Worm (Caenorhabditis elegans) whole organism, L4 larva: ENCODE data around the gene ostb-1.

Experiments
- T20F7.1 ChIP-seq: fragments of 200-800 bp; sonication (Bioruptor generic); optimal IDR thresholded peaks from 2 replicates; lab custom pipeline; 2018; ENCODE audit warnings: mild to moderate bottlenecking, missing genetic modification characterization, missing compliant biosample characterization
- Y105C5A.15 ChIP-seq: fragments of 200-800 bp; sonication (Bioruptor generic); IDR thresholded peaks from 2 replicates; pipeline ENCODE4 v1.3.6; 2022; ENCODE audit warnings: missing genetic modification characterization, missing compliant biosample characterization
- aha-1 ChIP-seq: fragments of 150-350 bp; peaks from one replicate; lab custom pipeline; 2014; ENCODE audit warnings: missing biosample characterization, missing genetic modification characterization
- aly-2 ChIP-seq: sonication (generic microtip); optimal IDR thresholded peaks from 2 replicates; lab custom pipeline; 2018; ENCODE audit warnings: missing biosample characterization, missing genetic modification characterization
- ama-1 ChIP-seq: fragments of 150-350 bp; optimal IDR thresholded peaks from 2 replicates; lab custom pipeline; 2014; ENCODE audit warnings: inconsistent platforms, mixed read lengths
- ceh-28 ChIP-seq: fragments of 150-350 bp; optimal IDR thresholded peaks from 2 replicates; lab custom pipeline; 2014; ENCODE audit warnings: missing biosample characterization, missing genetic modification reagents, missing genetic modification characterization
- ceh-32 ChIP-seq: sonication (generic microtip); optimal IDR thresholded peaks from 2 replicates; lab custom pipeline; 2016; ENCODE audit warnings: mild to moderate bottlenecking, missing genetic modification characterization, missing compliant biosample characterization; ENCODE audit not compliant: poor library complexity
- ceh-44 ChIP-seq: fragments of 200-800 bp; sonication (Bioruptor generic); IDR thresholded peaks from 2 replicates; pipeline ENCODE4 v1.3.6; 2022; ENCODE audit warnings: missing genetic modification reagents, missing genetic modification characterization, missing compliant biosample characterization
- daf-12 ChIP-seq: fragments of 150-350 bp; optimal IDR thresholded peaks from 2 replicates; lab custom pipeline; 2014; ENCODE audit warnings: missing biosample characterization, missing genetic modification reagents, missing genetic modification characterization
- daf-16 ChIP-seq, 3 experiments: sonication (generic microtip); optimal IDR thresholded peaks; 2 replicates each; lab custom pipeline; 2016 to 2017; ENCODE audit warnings: missing genetic modification characterization in 3 of 3, missing genetic modification reagents in 3 of 3, mild to moderate bottlenecking in 2 of 3, missing compliant biosample characterization in 2 of 3, missing biosample characterization in 1 of 3, moderate library complexity in 1 of 3
- dmd-6 ChIP-seq: fragments of 200-800 bp; sonication (Bioruptor generic); IDR thresholded peaks from 2 replicates; pipeline ENCODE4 v1.3.6; 2022; ENCODE audit warnings: missing genetic modification reagents, missing genetic modification characterization, missing compliant biosample characterization
- dmd-8 ChIP-seq: fragments of 200-800 bp; sonication (Bioruptor generic); IDR thresholded peaks from 2 replicates; pipeline ENCODE4 v1.3.6; 2022; ENCODE audit warnings: missing genetic modification characterization, missing compliant biosample characterization
- dmd-9 ChIP-seq: fragments of 200-800 bp; sonication (Bioruptor generic); IDR thresholded peaks from 2 replicates; pipeline ENCODE4 v1.3.6; 2022; ENCODE audit warnings: missing genetic modification reagents, missing genetic modification characterization, missing compliant biosample characterization
- dpl-1 ChIP-seq: fragments of 150-350 bp; optimal IDR thresholded peaks from 2 replicates; lab custom pipeline; 2014; ENCODE audit warnings: missing biosample characterization, missing genetic modification reagents, missing genetic modification characterization
- dve-1 ChIP-seq: sonication (generic microtip); optimal IDR thresholded peaks from 2 replicates; lab custom pipeline; 2017; ENCODE audit warnings: antibody characterized with exemption, mild to moderate bottlenecking, missing genetic modification characterization, missing compliant biosample characterization; ENCODE audit not compliant: insufficient read depth
- fkh-10 ChIP-seq: fragments of 150-350 bp; optimal IDR thresholded peaks from 2 replicates; lab custom pipeline; 2014; ENCODE audit warnings: missing biosample characterization, missing genetic modification reagents, missing genetic modification characterization
- hif-1 ChIP-seq, 2 experiments: sonication (generic microtip); optimal IDR thresholded peaks; 2 replicates each; lab custom pipeline; 2016 to 2017; ENCODE audit warnings: missing compliant biosample characterization in 2 of 2, missing genetic modification characterization in 2 of 2, missing genetic modification reagents in 2 of 2, missing genotype in 2 of 2, mild to moderate bottlenecking in 1 of 2
- hlh-11 ChIP-seq: fragments of 200-800 bp; sonication (Bioruptor generic); optimal IDR thresholded peaks from 2 replicates; lab custom pipeline; 2018; ENCODE audit warnings: mild to moderate bottlenecking, missing genetic modification characterization, missing compliant biosample characterization
- hlh-30 ChIP-seq: sonication (generic microtip); optimal IDR thresholded peaks from 2 replicates; lab custom pipeline; 2017; ENCODE audit warnings: antibody characterized with exemption, mild to moderate bottlenecking, missing genetic modification characterization, missing compliant biosample characterization; ENCODE audit not compliant: insufficient read depth
- hmg-1.1 ChIP-seq: fragments of 200-800 bp; sonication (Bioruptor generic); IDR thresholded peaks from 2 replicates; pipeline ENCODE4 v1.3.6; 2022; ENCODE audit warnings: missing genetic modification reagents, missing genetic modification characterization, missing compliant biosample characterization
- lin-13 ChIP-seq: fragments of 150-350 bp; optimal IDR thresholded peaks from 2 replicates; lab custom pipeline; 2014; ENCODE audit warnings: missing biosample characterization, missing genetic modification reagents, missing genetic modification characterization
- lin-15B ChIP-seq: fragments of 150-350 bp; sonication (generic microtip); optimal IDR thresholded peaks from 3 replicates; lab custom pipeline; 2014; ENCODE audit warnings: missing biosample characterization, missing genetic modification characterization
- lin-38 ChIP-seq: fragments of 200-800 bp; sonication (Bioruptor generic); IDR thresholded peaks from 2 replicates; pipeline ENCODE4 v1.3.6; 2022; ENCODE audit warnings: missing genetic modification reagents, missing genetic modification characterization, missing compliant biosample characterization
- lir-3 ChIP-seq: sonication (generic microtip); optimal IDR thresholded peaks from 2 replicates; lab custom pipeline; 2016; ENCODE audit warnings: mild to moderate bottlenecking, missing genetic modification characterization, missing compliant biosample characterization
- lsy-2 ChIP-seq, 2 experiments: fragments of 150-350 bp in 1 of 2; sonication (generic microtip) in 1 of 2; optimal IDR thresholded peaks; 2 replicates each; lab custom pipeline; 2014 to 2017; ENCODE audit warnings: missing biosample characterization in 2 of 2, missing genetic modification characterization in 2 of 2
- mep-1 ChIP-seq: fragments of 150-350 bp; sonication (generic microtip); optimal IDR thresholded peaks from 3 replicates; lab custom pipeline; 2014; ENCODE audit warnings: missing biosample characterization, missing genetic modification characterization
- mes-2 ChIP-seq: sonication (generic microtip); optimal IDR thresholded peaks from 2 replicates; lab custom pipeline; 2016; ENCODE audit warnings: missing genotype, mild to moderate bottlenecking, missing genetic modification characterization, missing compliant biosample characterization; ENCODE audit not compliant: poor library complexity, severe bottlenecking
- nhr-102 ChIP-seq: sonication (generic microtip); optimal IDR thresholded peaks from 2 replicates; lab custom pipeline; 2016; ENCODE audit warnings: mild to moderate bottlenecking, missing genetic modification characterization, moderate library complexity, missing compliant biosample characterization
- nhr-11 ChIP-seq: fragments of 150-350 bp; optimal IDR thresholded peaks from 2 replicates; lab custom pipeline; 2014; ENCODE audit warnings: missing biosample characterization, missing genetic modification characterization
- nhr-28 ChIP-seq: fragments of 150-350 bp; optimal IDR thresholded peaks from 2 replicates; lab custom pipeline; 2014; ENCODE audit warnings: missing biosample characterization, missing genetic modification characterization
- nhr-41 ChIP-seq: fragments of 200-800 bp; sonication (Bioruptor generic); IDR thresholded peaks from 2 replicates; pipeline ENCODE4 v1.3.6; 2022; ENCODE audit warnings: missing genetic modification reagents, missing genetic modification characterization, missing compliant biosample characterization
- nhr-6 ChIP-seq: fragments of 150-350 bp; optimal IDR thresholded peaks from 2 replicates; lab custom pipeline; 2014; ENCODE audit warnings: missing biosample characterization, missing genetic modification characterization
- pha-4 ChIP-seq, 2 experiments: fragments of 150-350 bp in 1 of 2; fragments of 200-800 bp in 1 of 2; sonication (Bioruptor generic) in 1 of 2; IDR thresholded peaks in 1 of 2; optimal IDR thresholded peaks in 1 of 2; 2 replicates each; pipeline versions ENCODE4 v1.3.6 to Lab custom; 2014 to 2022; ENCODE audit warnings: missing genetic modification characterization in 2 of 2, missing genetic modification reagents in 2 of 2, missing biosample characterization in 1 of 2, missing compliant biosample characterization in 1 of 2
- rbr-2 ChIP-seq: sonication (generic microtip); optimal IDR thresholded peaks from 2 replicates; lab custom pipeline; 2016; ENCODE audit warnings: missing genotype, missing genetic modification characterization, missing compliant biosample characterization
- tra-1 ChIP-seq: fragments of 200-800 bp; sonication (Bioruptor generic); IDR thresholded peaks from 2 replicates; pipeline ENCODE4 v1.3.6; 2022; ENCODE audit warnings: missing genetic modification reagents, missing genetic modification characterization, missing compliant biosample characterization
- unc-130 ChIP-seq: sonication (generic microtip); optimal IDR thresholded peaks from 2 replicates; lab custom pipeline; 2016; ENCODE audit warnings: missing genetic modification reagents, missing genetic modification characterization, missing compliant biosample characterization
- unc-39 ChIP-seq: sonication (generic microtip); optimal IDR thresholded peaks from 2 replicates; lab custom pipeline; 2017; ENCODE audit warnings: missing biosample characterization, missing genetic modification characterization
- ztf-7 ChIP-seq: fragments of 150-350 bp; optimal IDR thresholded peaks from 2 replicates; lab custom pipeline; 2014; ENCODE audit warnings: missing biosample characterization, missing genetic modification characterization

Gene ostb-1

DNA sequence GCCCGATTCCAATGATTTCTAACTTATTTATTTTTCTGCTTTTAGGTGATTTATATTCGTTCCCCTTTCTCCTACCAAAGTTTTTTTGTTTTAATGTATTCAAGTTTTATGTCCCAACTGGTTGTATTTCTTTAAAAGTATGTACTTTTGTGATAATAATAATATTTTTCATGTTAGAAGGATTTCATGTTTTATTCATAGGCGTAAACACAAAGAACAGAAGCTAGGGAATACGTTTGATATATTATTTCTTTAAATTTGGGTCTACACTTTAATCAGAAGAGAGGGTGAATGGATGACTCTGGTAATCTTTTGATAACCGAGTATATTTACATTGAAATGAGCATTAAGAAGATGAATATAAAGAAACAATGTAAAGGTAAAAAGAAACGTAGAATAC, 1.8 kb downstream of the ostb-1 start (continued):
- no peak for TF ChIP-seq tra-1 (GFP tag; lab: Robert Waterston, UW)
- peak; percentile 40 for TF ChIP-seq unc-130 (GFP tag; lab: Kevin White, UChicago)
- no peak for TF ChIP-seq ceh-28 (tag; lab: Kevin White, UChicago)
- TF ChIP-seq fkh-10 (GFP tag; lab: Kevin White, UChicago): no peak
- no peak for TF ChIP-seq nhr-41 (GFP tag; lab: Robert Waterston, UW)
- TF ChIP-seq daf-16 (GFP tag; optimal IDR thresholded peaks at IDR 0.05; lab: Kevin White, UChicago): peak in 1 of 2 experiments; percentile 33
- no peak for TF ChIP-seq daf-16 (tag; optimal IDR thresholded peaks at IDR 0.05; lab: Kevin White, UChicago)
- no peak for TF ChIP-seq daf-12 (tag; lab: Kevin White, UChicago)

DNA sequence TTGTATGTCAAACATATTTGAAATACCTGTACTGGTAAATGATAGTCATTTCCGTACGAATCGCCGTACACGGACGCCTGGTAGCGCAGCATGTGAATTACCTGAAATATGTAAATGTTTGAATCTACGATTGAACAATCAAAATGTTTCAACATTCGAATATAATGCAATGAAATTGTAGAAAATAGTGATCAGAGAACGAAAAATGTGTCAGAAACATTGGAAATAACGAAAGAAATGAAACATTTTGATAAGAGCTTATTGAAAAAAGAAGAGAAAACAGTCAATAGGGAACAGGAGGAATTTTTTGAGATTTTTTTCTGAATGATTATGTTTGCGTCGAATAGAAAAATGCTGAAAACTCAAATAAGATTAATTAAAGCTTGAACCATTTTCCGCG, 5.8 kb downstream of the ostb-1 start, which contains the start of gene ztf-17:
Gene ztf-17, minus strand, starts transcription at position 101 of the 400 bp plus-strand sequence.
- TF ChIP-seq mes-2 (no peak), aha-1 (peak; percentile 64), ztf-7 (tag; lab: Kevin White, UChicago) (no peak)

DNA sequence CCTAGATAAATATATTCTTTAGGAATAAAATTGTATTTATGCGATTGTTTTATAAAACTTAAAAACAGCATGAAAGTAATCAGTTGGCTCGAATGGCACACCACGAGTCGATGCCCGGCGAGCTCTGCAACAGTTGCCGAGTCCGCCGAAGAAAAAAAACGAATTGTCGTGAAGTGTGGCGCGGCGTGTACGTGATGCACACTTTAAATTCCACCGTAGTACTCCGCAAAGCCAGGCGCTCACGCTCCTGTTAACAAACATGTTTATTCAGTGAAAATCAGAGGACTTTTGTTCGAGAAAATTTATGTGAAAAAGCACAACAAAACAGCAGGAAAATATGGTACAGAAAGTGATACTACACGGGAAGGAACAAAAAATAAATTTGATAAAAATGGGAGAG, 6.3 kb downstream of the ostb-1 start:
- TF ChIP-seq fkh-10 (GFP tag; lab: Kevin White, UChicago) (no peak), hif-1 (tag; optimal IDR thresholded peaks at IDR 0.05; lab: Kevin White, UChicago) (peak in 1 of 2 experiments; percentile 37), nhr-28 (tag; lab: Kevin White, UChicago) (peak; percentile 21), dmd-9 (no peak), dve-1 (peak; percentile 6), T20F7.1 (GFP tag; lab: Kevin White, UChicago) (peak; percentile 78), hlh-11 (tag; lab: Kevin White, UChicago) (peak; percentile 22), hlh-30 (tag; lab: Kevin White, UChicago) (peak; percentile 71), dmd-8 (no peak), nhr-102 (tag; lab: Kevin White, UChicago) (no peak), mep-1 (tag; lab: Kevin White, UChicago) (peak; percentile 46), lsy-2 (tag; optimal IDR thresholded peaks at IDR 0.05; lab: Kevin White, UChicago) (peak; percentile 76 to 98), rbr-2 (peak; percentile 25), lin-15B (tag; lab: Kevin White, UChicago) (no peak), ceh-44 (GFP tag; lab: Robert Waterston, UW) (no peak), dpl-1 (GFP tag; lab: Kevin White, UChicago) (peak; percentile 43), ama-1 (lab: Kevin White, UChicago) (peak; percentile 32), mes-2 (peak; percentile 54), hmg-1.1 (GFP tag; lab: Robert Waterston, UW) (peak; percentile 57; the same call in 1 of the 2 replicates), nhr-6 (tag; lab: Kevin White, UChicago) (peak; percentile 35), dmd-6 (peak; percentile 27; the same call in 1 of the 2 replicates), lin-13 (GFP tag; lab: Kevin White, UChicago) (peak; percentile 20), lir-3 (tag; lab: Kevin White, UChicago) (no peak), nhr-11 (peak; percentile 1), pha-4 (GFP tag; IDR thresholded peaks at IDR 0.05; lab: Robert Waterston, UW) (no peak), pha-4 (tag; optimal IDR thresholded peaks at IDR 0.05; lab: Kevin White, UChicago) (no peak), aly-2 (tag; lab: Kevin White, UChicago) (no peak), ceh-32 (tag; lab: Kevin White, UChicago) (no peak), aha-1 (peak; percentile 84), Y105C5A.15 (GFP tag; lab: Robert Waterston, UW) (no peak), unc-39 (tag; lab: Kevin White, UChicago) (no peak), daf-16 (GFP tag; optimal IDR thresholded peaks at IDR 0.05; lab: Kevin White, UChicago) (peak; percentile 0 to 86), daf-16 (tag; optimal IDR thresholded peaks at IDR 0.05; lab: Kevin White, UChicago) (peak; percentile 51), lin-38 (GFP tag; lab: Robert Waterston, UW) (0 out of 2 replicates have a peak, but pooled peaks have one; percentile 40)
- TF ChIP-seq, all 104 proteins: peak for 20
